Fruit fly (Drosophila melanogaster): ENCODE results near the gene CDK2AP1.

The CDK2AP1 gene

dm6 chrX:11168958-11169357, 31.3 kb downstream of the CDK2AP1 start, which contains the start of gene Antdh:
Gene Antdh, minus strand, starts transcription at chrX:11169058.
- TF ChIP-seq ovo (GFP tag; optimal IDR thresholded peaks at IDR 0.05) = no peak
- no peak for TF ChIP-seq tj (GFP tag; optimal IDR thresholded peaks at IDR 0.05)
- TF ChIP-seq Hr96 (GFP tag; optimal IDR thresholded peaks at IDR 0.05) = no peak
- TF ChIP-seq kay (GFP tag; ENCODE audit: borderline replicate concordance) = no peak
- TF ChIP-seq Crg-1 (GFP tag; optimal IDR thresholded peaks at IDR 0.05) = no peak
- TF ChIP-seq CG5204 (GFP tag; optimal IDR thresholded peaks at IDR 0.05) = no peak
- no peak for TF ChIP-seq bab1 (GFP tag; optimal IDR thresholded peaks at IDR 0.05)
- TF ChIP-seq cnc (optimal IDR thresholded peaks at IDR 0.05) = no peak
- TF ChIP-seq CG14711 (tag; optimal IDR thresholded peaks at IDR 0.05) = no peak
- TF ChIP-seq CG12768 (GFP tag; optimal IDR thresholded peaks at IDR 0.05) = no peak
- no peak for TF ChIP-seq pad (GFP tag; optimal IDR thresholded peaks at IDR 0.05)
- no peak for TF ChIP-seq Mnt (GFP tag; optimal IDR thresholded peaks at IDR 0.05)
- no peak for TF ChIP-seq cic (GFP tag; optimal IDR thresholded peaks at IDR 0.05)
- no peak for TF ChIP-seq CG1620 (GFP tag; optimal IDR thresholded peaks at IDR 0.05)
- TF ChIP-seq CG7045 (GFP tag; optimal IDR thresholded peaks at IDR 0.05) = no peak
- TF ChIP-seq CG7101 (tag; optimal IDR thresholded peaks at IDR 0.05) = no peak
- no peak for TF ChIP-seq CG33017 (tag; optimal IDR thresholded peaks at IDR 0.05)
- no peak for TF ChIP-seq Clk (GFP tag; optimal IDR thresholded peaks at IDR 0.05)
- TF ChIP-seq toe (GFP tag; optimal IDR thresholded peaks at IDR 0.05) = no peak
- TF ChIP-seq CG11617 (GFP tag; optimal IDR thresholded peaks at IDR 0.05) = no peak

- TF ChIP-seq CG5204 (GFP tag; optimal IDR thresholded peaks at IDR 0.05) = no peak
- TF ChIP-seq Mnt (GFP tag; optimal IDR thresholded peaks at IDR 0.05) = no peak
- no peak for TF ChIP-seq ovo (GFP tag; optimal IDR thresholded peaks at IDR 0.05)
- no peak for TF ChIP-seq kay (GFP tag; ENCODE audit: borderline replicate concordance)
- no peak for TF ChIP-seq CG33017 (tag; optimal IDR thresholded peaks at IDR 0.05)
- no peak for TF ChIP-seq pad (GFP tag; optimal IDR thresholded peaks at IDR 0.05)
- no peak for TF ChIP-seq tj (GFP tag; optimal IDR thresholded peaks at IDR 0.05)
- TF ChIP-seq CG7101 (tag; optimal IDR thresholded peaks at IDR 0.05) = no peak
- TF ChIP-seq cic (GFP tag; optimal IDR thresholded peaks at IDR 0.05) = no peak
- no peak for TF ChIP-seq CG7045 (GFP tag; optimal IDR thresholded peaks at IDR 0.05)
- no peak for TF ChIP-seq bab1 (GFP tag; optimal IDR thresholded peaks at IDR 0.05)
- TF ChIP-seq CG11617 (GFP tag; optimal IDR thresholded peaks at IDR 0.05) = no peak
- TF ChIP-seq Hr96 (GFP tag; optimal IDR thresholded peaks at IDR 0.05) = no peak
- TF ChIP-seq toe (GFP tag; optimal IDR thresholded peaks at IDR 0.05) = no peak
Observed at dm6 chrX:11170578-11170977, 32.9 kb downstream of the CDK2AP1 start, which contains the start of gene CG1394. Gene CG1394, minus strand, starts transcription at chrX:11170678.

dm6 chrX:11176073-11176472, 38.4 kb downstream of the CDK2AP1 start:
- TF ChIP-seq pad (GFP tag; optimal IDR thresholded peaks at IDR 0.05) (no peak), cnc (optimal IDR thresholded peaks at IDR 0.05) (no peak), cic (GFP tag; optimal IDR thresholded peaks at IDR 0.05) (no peak), Mnt (GFP tag; optimal IDR thresholded peaks at IDR 0.05) (no peak), Clk (GFP tag; optimal IDR thresholded peaks at IDR 0.05) (no peak), CG7101 (tag; optimal IDR thresholded peaks at IDR 0.05) (no peak), ovo (GFP tag; optimal IDR thresholded peaks at IDR 0.05) (no peak), CG12768 (GFP tag; optimal IDR thresholded peaks at IDR 0.05) (no peak), tj (GFP tag; optimal IDR thresholded peaks at IDR 0.05) (no peak), Hr96 (GFP tag; optimal IDR thresholded peaks at IDR 0.05) (no peak), bab1 (GFP tag; optimal IDR thresholded peaks at IDR 0.05) (no peak), CG5204 (GFP tag; optimal IDR thresholded peaks at IDR 0.05) (no peak), Crg-1 (GFP tag; optimal IDR thresholded peaks at IDR 0.05) (no peak), CG11617 (GFP tag; optimal IDR thresholded peaks at IDR 0.05) (no peak), CG7045 (GFP tag; optimal IDR thresholded peaks at IDR 0.05) (no peak), CG33017 (tag; optimal IDR thresholded peaks at IDR 0.05) (no peak)

dm6 chrX:11182631-11183030, 45.0 kb downstream of the CDK2AP1 start, which contains the start of gene CG15200:
Gene CG15200, plus strand, starts transcription at chrX:11182931.
- TF ChIP-seq cnc (optimal IDR thresholded peaks at IDR 0.05) (no peak), CG7101 (tag; optimal IDR thresholded peaks at IDR 0.05) (no peak), CG1620 (GFP tag; optimal IDR thresholded peaks at IDR 0.05) (no peak), Mnt (GFP tag; optimal IDR thresholded peaks at IDR 0.05) (no peak), CG12768 (GFP tag; optimal IDR thresholded peaks at IDR 0.05) (no peak), Clk (GFP tag; optimal IDR thresholded peaks at IDR 0.05) (no peak), CG7045 (GFP tag; optimal IDR thresholded peaks at IDR 0.05) (no peak), CG5204 (GFP tag; optimal IDR thresholded peaks at IDR 0.05) (no peak), ovo (GFP tag; optimal IDR thresholded peaks at IDR 0.05) (no peak), CG11617 (GFP tag; optimal IDR thresholded peaks at IDR 0.05) (no peak), CG33017 (tag; optimal IDR thresholded peaks at IDR 0.05) (no peak), kay (GFP tag; ENCODE audit: borderline replicate concordance) (no peak), Hr96 (GFP tag; optimal IDR thresholded peaks at IDR 0.05) (no peak), pad (GFP tag; optimal IDR thresholded peaks at IDR 0.05) (no peak)
